Fruit fly (Drosophila melanogaster) whole organism, embryonic: ENCODE data around the gene QIL1.

Experiments
- Bgb ChIP-seq: fragments of 200-800 bp; sonication (Bioruptor generic); IDR thresholded peaks from 2 replicates; pipeline ENCODE4 v1.3.6; 2022; ENCODE audit warnings: missing biosample characterization, missing genetic modification characterization; ENCODE audit not compliant: partially characterized antibody
- CG10267 ChIP-seq: fragments of 200-800 bp; sonication (Bioruptor generic); optimal IDR thresholded peaks from 2 replicates; lab custom pipeline; 2018; ENCODE audit warnings: missing biosample characterization, mild to moderate bottlenecking, missing genetic modification characterization, moderate library complexity
- CG11093 ChIP-seq: fragments of 200-800 bp; sonication (Bioruptor generic); IDR thresholded peaks from 3 replicates; pipeline ENCODE4 v1.3.6; 2022; ENCODE audit warnings: missing biosample characterization, missing genetic modification characterization
- CG11504 ChIP-seq: fragments of 200-800 bp; sonication (Bioruptor generic); optimal IDR thresholded peaks from 3 replicates; lab custom pipeline; 2019; ENCODE audit warnings: missing biosample characterization, mild to moderate bottlenecking, missing genetic modification characterization, moderate library complexity
- CG1233 ChIP-seq: fragments of 200-800 bp; sonication (Bioruptor generic); optimal IDR thresholded peaks from 4 replicates; lab custom pipeline; 2018; ENCODE audit warnings: missing biosample characterization, mild to moderate bottlenecking, missing genetic modification characterization
- CG12391 ChIP-seq: fragments of 200-800 bp; sonication (Bioruptor generic); optimal IDR thresholded peaks from 3 replicates; lab custom pipeline; 2018; ENCODE audit warnings: missing biosample characterization, mild to moderate bottlenecking, missing genetic modification characterization, moderate library complexity
- CG12659 ChIP-seq: fragments of 200-800 bp; sonication (Bioruptor generic); optimal IDR thresholded peaks from 3 replicates; lab custom pipeline; 2017; ENCODE audit warnings: mild to moderate bottlenecking, missing biosample characterization, missing genetic modification reagents, missing genetic modification characterization
- CG15514 ChIP-seq: fragments of 200-800 bp; sonication (Bioruptor generic); optimal IDR thresholded peaks from 3 replicates; lab custom pipeline; 2017; ENCODE audit warnings: missing biosample characterization, missing genetic modification characterization, mild to moderate bottlenecking, moderate library complexity, missing genetic modification reagents
- CG15601 ChIP-seq: fragments of 200-800 bp; sonication (Bioruptor generic); optimal IDR thresholded peaks from 3 replicates; lab custom pipeline; 2019; ENCODE audit warnings: missing biosample characterization, mild to moderate bottlenecking, missing genetic modification characterization, moderate library complexity
- CG2116 ChIP-seq: fragments of 200-800 bp; sonication (Bioruptor generic); optimal IDR thresholded peaks from 3 replicates; lab custom pipeline; 2018; ENCODE audit warnings: missing biosample characterization, mild to moderate bottlenecking, missing genetic modification characterization
- CG2875 ChIP-seq: fragments of 200-800 bp; sonication (Bioruptor generic); optimal IDR thresholded peaks from 2 replicates; lab custom pipeline; 2017; ENCODE audit warnings: missing biosample characterization, mild to moderate bottlenecking, missing genetic modification characterization, missing genetic modification reagents
- CG3281 ChIP-seq: fragments of 200-800 bp; sonication (Bioruptor generic); optimal IDR thresholded peaks from 3 replicates; lab custom pipeline; 2017; ENCODE audit warnings: missing biosample characterization, mild to moderate bottlenecking, missing genetic modification characterization
- CG34376 ChIP-seq: fragments of 200-800 bp; sonication (Bioruptor generic); optimal IDR thresholded peaks from 2 replicates; lab custom pipeline; 2018; ENCODE audit warnings: missing biosample characterization, mild to moderate bottlenecking, missing genetic modification characterization
- CG3847 ChIP-seq: fragments of 200-800 bp; sonication (Bioruptor generic); IDR thresholded peaks from 2 replicates; pipeline ENCODE4 v1.3.6; 2022; ENCODE audit warnings: missing biosample characterization, missing genetic modification characterization
- CG3995 ChIP-seq: fragments of 200-800 bp; sonication (Bioruptor generic); optimal IDR thresholded peaks from 3 replicates; lab custom pipeline; 2016; ENCODE audit warnings: missing biosample characterization, missing genetic modification characterization
- CG7357 ChIP-seq: fragments of 200-800 bp; sonication (Bioruptor generic); IDR thresholded peaks from 3 replicates; pipeline ENCODE4 v1.3.6; 2022; ENCODE audit warnings: missing biosample characterization, missing genetic modification characterization
- CG7963 ChIP-seq: fragments of 200-800 bp; sonication (Bioruptor generic); IDR thresholded peaks from 3 replicates; pipeline ENCODE4 v1.3.6; 2022; ENCODE audit warnings: missing biosample characterization, missing genetic modification characterization; ENCODE audit not compliant: partially characterized antibody
- CG7987 ChIP-seq: fragments of 200-800 bp; sonication (Bioruptor generic); optimal IDR thresholded peaks from 2 replicates; lab custom pipeline; 2018; ENCODE audit warnings: missing biosample characterization, mild to moderate bottlenecking, missing genetic modification characterization, moderate library complexity
- CG8290 ChIP-seq, 3 experiments: fragments of 200-800 bp; sonication (Bioruptor generic); optimal IDR thresholded peaks; 2 replicates each; lab custom pipeline; 2016 to 2019; ENCODE audit warnings: missing biosample characterization in 3 of 3, missing genetic modification characterization in 3 of 3, mild to moderate bottlenecking in 2 of 3, moderate library complexity in 1 of 3
- CG8388 ChIP-seq: fragments of 200-800 bp; sonication (Bioruptor generic); optimal IDR thresholded peaks from 2 replicates; lab custom pipeline; 2019; ENCODE audit warnings: missing biosample characterization, mild to moderate bottlenecking, missing genetic modification characterization, moderate library complexity
- CG8924 ChIP-seq: fragments of 200-800 bp; optimal IDR thresholded peaks from 3 replicates; lab custom pipeline; 2019; ENCODE audit warnings: missing biosample characterization, mild to moderate bottlenecking, missing genetic modification characterization, moderate library complexity
- CoRest ChIP-seq: fragments of 200-800 bp; sonication (Bioruptor generic); optimal IDR thresholded peaks from 3 replicates; lab custom pipeline; 2018; ENCODE audit warnings: missing biosample characterization, mild to moderate bottlenecking, missing genetic modification characterization, moderate library complexity
- Dll ChIP-seq: fragments of 200-800 bp; sonication (Bioruptor generic); IDR thresholded peaks from 4 replicates; pipeline ENCODE4 v1.3.6; 2022; ENCODE audit warnings: missing biosample characterization, missing genetic modification characterization; ENCODE audit not compliant: partially characterized antibody
- Dref ChIP-seq: fragments of 200-800 bp; sonication (Bioruptor generic); IDR thresholded peaks from 2 replicates; pipeline ENCODE4 v1.3.6; 2022; ENCODE audit warnings: missing biosample characterization, missing genetic modification characterization
- H2.0 ChIP-seq: fragments of 200-800 bp; sonication (Bioruptor generic); IDR thresholded peaks from 2 replicates; pipeline ENCODE4 v1.3.6; 2022; ENCODE audit warnings: missing biosample characterization, missing genetic modification characterization
- HLH4C ChIP-seq: fragments of 200-800 bp; sonication (Bioruptor generic); IDR thresholded peaks from 3 replicates; pipeline ENCODE4 v1.3.6; 2022; ENCODE audit warnings: missing biosample characterization, missing genetic modification characterization; ENCODE audit not compliant: partially characterized antibody
- Hmr ChIP-seq: fragments of 200-800 bp; sonication (Bioruptor generic); optimal IDR thresholded peaks from 3 replicates; lab custom pipeline; 2017; ENCODE audit warnings: mild to moderate bottlenecking, missing biosample characterization, missing genetic modification reagents, missing genetic modification characterization
- Lhr ChIP-seq: fragments of 200-800 bp; sonication (Bioruptor generic); optimal IDR thresholded peaks from 3 replicates; lab custom pipeline; 2017; ENCODE audit warnings: mild to moderate bottlenecking, missing biosample characterization, missing genetic modification reagents, missing genetic modification characterization
- Meics ChIP-seq: fragments of 200-800 bp; sonication (Bioruptor generic); optimal IDR thresholded peaks from 2 replicates; lab custom pipeline; 2017; ENCODE audit warnings: missing biosample characterization, mild to moderate bottlenecking, missing genetic modification characterization
- Myb ChIP-seq: fragments of 200-800 bp; sonication (Bioruptor generic); optimal IDR thresholded peaks from 2 replicates; lab custom pipeline; 2016; ENCODE audit warnings: missing biosample characterization, missing genetic modification characterization
- Oli ChIP-seq: fragments of 200-800 bp; sonication (Bioruptor generic); optimal IDR thresholded peaks from 2 replicates; lab custom pipeline; 2018; ENCODE audit warnings: missing biosample characterization, mild to moderate bottlenecking, missing genetic modification characterization, moderate library complexity
- Pdp1 ChIP-seq, 2 experiments: fragments of 200-800 bp; sonication (Bioruptor generic); optimal IDR thresholded peaks; 3 replicates each; lab custom pipeline; 2016; ENCODE audit warnings: missing biosample characterization in 2 of 2, missing genetic modification characterization in 2 of 2, mild to moderate bottlenecking in 1 of 2, moderate library complexity in 1 of 2
- Six4 ChIP-seq: fragments of 200-800 bp; sonication (Bioruptor generic); optimal IDR thresholded peaks from 2 replicates; lab custom pipeline; 2016; ENCODE audit warnings: missing biosample characterization, missing genetic modification characterization
- Sry-δ ChIP-seq: fragments of 200-800 bp; sonication (Bioruptor generic); optimal IDR thresholded peaks from 2 replicates; lab custom pipeline; 2016; ENCODE audit warnings: missing biosample characterization, missing genetic modification characterization
- dan ChIP-seq: fragments of 200-800 bp; sonication (Bioruptor generic); IDR thresholded peaks from 2 replicates; pipeline ENCODE4 v1.3.6; 2022; ENCODE audit warnings: missing biosample characterization, missing genetic modification characterization
- gfzf ChIP-seq: fragments of 200-800 bp; sonication (Bioruptor generic); optimal IDR thresholded peaks from 2 replicates; lab custom pipeline; 2016; ENCODE audit warnings: missing biosample characterization, mild to moderate bottlenecking, missing genetic modification characterization, moderate library complexity
- grau ChIP-seq: fragments of 200-800 bp; optimal IDR thresholded peaks from 3 replicates; lab custom pipeline; 2019; ENCODE audit warnings: missing biosample characterization, mild to moderate bottlenecking, missing genetic modification characterization, moderate library complexity
- jigr1 ChIP-seq: fragments of 200-800 bp; sonication (Bioruptor generic); IDR thresholded peaks from 3 replicates; pipeline ENCODE4 v1.3.6; 2022; ENCODE audit warnings: missing biosample characterization, missing genetic modification characterization
- lmd ChIP-seq: fragments of 200-800 bp; sonication (Bioruptor generic); IDR thresholded peaks from 2 replicates; pipeline ENCODE4 v1.3.6; 2022; ENCODE audit warnings: missing biosample characterization, missing genetic modification characterization
- odd ChIP-seq: fragments of 200-800 bp; sonication (Bioruptor generic); optimal IDR thresholded peaks from 2 replicates; lab custom pipeline; 2017; ENCODE audit warnings: missing biosample characterization, mild to moderate bottlenecking, missing genetic modification characterization
- phol ChIP-seq: fragments of 200-800 bp; sonication (Bioruptor generic); optimal IDR thresholded peaks from 3 replicates; lab custom pipeline; 2018; ENCODE audit warnings: missing biosample characterization, mild to moderate bottlenecking, missing genetic modification characterization, moderate library complexity
- pzg ChIP-seq: fragments of 200-800 bp; sonication (Bioruptor generic); optimal IDR thresholded peaks from 3 replicates; lab custom pipeline; 2018; ENCODE audit warnings: missing biosample characterization, mild to moderate bottlenecking, missing genetic modification characterization, moderate library complexity
- row ChIP-seq: fragments of 200-800 bp; sonication (Bioruptor generic); IDR thresholded peaks from 3 replicates; pipeline ENCODE4 v1.3.6; 2022; ENCODE audit warnings: missing biosample characterization, missing genetic modification characterization
- sd ChIP-seq: fragments of 200-800 bp; sonication (Bioruptor generic); optimal IDR thresholded peaks from 3 replicates; lab custom pipeline; 2018; ENCODE audit warnings: missing biosample characterization, mild to moderate bottlenecking, missing genetic modification characterization, moderate library complexity
- sens ChIP-seq: fragments of 200-800 bp; sonication (Bioruptor generic); peaks from one replicate; lab custom pipeline; 2016; ENCODE audit warnings: missing biosample characterization, missing genetic modification characterization
- stwl ChIP-seq: fragments of 200-800 bp; sonication (Bioruptor generic); optimal IDR thresholded peaks from 3 replicates; lab custom pipeline; 2018; ENCODE audit warnings: missing biosample characterization, mild to moderate bottlenecking, missing genetic modification characterization, moderate library complexity
- trem ChIP-seq: fragments of 200-800 bp; optimal IDR thresholded peaks from 3 replicates; lab custom pipeline; 2019; ENCODE audit warnings: missing biosample characterization, mild to moderate bottlenecking, missing genetic modification characterization, moderate library complexity
- tx ChIP-seq: fragments of 200-800 bp; sonication (Bioruptor generic); optimal IDR thresholded peaks from 2 replicates; lab custom pipeline; 2016; ENCODE audit warnings: missing biosample characterization, missing genetic modification characterization
- zen2 ChIP-seq: fragments of 200-800 bp; sonication (Bioruptor generic); IDR thresholded peaks from 3 replicates; pipeline ENCODE4 v1.3.6; 2022; ENCODE audit warnings: missing biosample characterization, missing genetic modification characterization; ENCODE audit not compliant: partially characterized antibody

The QIL1 gene

dm6 chr3L:17465804-17466203, at the start of gene QIL1 (continued):
- TF ChIP-seq gfzf (GFP tag; lab: Kevin White, UChicago) (peak; percentile 94), CG34376 (GFP tag; lab: Kevin White, UChicago) (no peak), CG3847 (GFP tag; lab: Robert Waterston, UW) (peak; percentile 63), CG11504 (peak; percentile 35), Six4 (GFP tag; lab: Kevin White, UChicago) (no peak), CG3995 (GFP tag; lab: Kevin White, UChicago) (no peak), phol (tag; lab: Kevin White, UChicago) (peak; percentile 49), CG15514 (GFP tag; lab: Kevin White, UChicago) (peak; percentile 65), row (0 out of 3 replicates have a peak, but pooled peaks have one; percentile 10), trem (tag; lab: Kevin White, UChicago) (peak; percentile 77), pzg (GFP tag; lab: Kevin White, UChicago) (peak; percentile 90), CG11093 (no peak), HLH4C (GFP tag; lab: Robert Waterston, UW) (no peak), stwl (tag; lab: Kevin White, UChicago) (peak; percentile 85), Lhr (peak; percentile 83), lmd (no peak), CG8388 (GFP tag; lab: Kevin White, UChicago) (no peak), CG7357 (GFP tag; lab: Robert Waterston, UW) (no peak), CG8924 (tag; lab: Kevin White, UChicago) (peak; percentile 28), Dref (peak; percentile 44; the same call in 1 of the 2 replicates), Bgb (peak; percentile 33; the same call in 1 of the 2 replicates), tx (GFP tag; lab: Kevin White, UChicago) (no peak), CG2116 (GFP tag; lab: Kevin White, UChicago) (peak; percentile 59), grau (tag; lab: Kevin White, UChicago) (peak; percentile 29), dan (GFP tag; lab: Robert Waterston, UW) (no peak), Oli (tag; lab: Kevin White, UChicago) (no peak), CG3281 (GFP tag; lab: Kevin White, UChicago) (no peak), CG10267 (tag; lab: Kevin White, UChicago) (peak; percentile 54), Pdp1 (GFP tag; optimal IDR thresholded peaks at IDR 0.05; lab: Kevin White, UChicago) (peak in 1 of 2 experiments; percentile 94), jigr1 (GFP tag; lab: Robert Waterston, UW) (peak; percentile 51; the same call in 1 of the 3 replicates), Dll (GFP tag; lab: Robert Waterston, UW) (no peak), CG8290 (GFP tag; optimal IDR thresholded peaks at IDR 0.05; lab: Kevin White, UChicago) (peak; percentile 44), CG8290 (tag; optimal IDR thresholded peaks at IDR 0.05; lab: Kevin White, UChicago) (peak in 1 of 2 experiments; percentile 33), odd (GFP tag; lab: Kevin White, UChicago) (no peak), CG1233 (GFP tag; lab: Kevin White, UChicago) (no peak), CG7987 (no peak), zen2 (GFP tag; lab: Robert Waterston, UW) (no peak), CG7963 (no peak), Sry-δ (GFP tag; lab: Kevin White, UChicago) (peak; percentile 31), sens (GFP tag; lab: Kevin White, UChicago) (peak; percentile 67), Meics (GFP tag; lab: Kevin White, UChicago) (no peak), CoRest (tag; lab: Kevin White, UChicago) (peak; percentile 42), CG12391 (tag; lab: Kevin White, UChicago) (peak; percentile 27), Hmr (GFP tag; lab: Kevin White, UChicago) (peak; percentile 43), CG15601 (tag; lab: Kevin White, UChicago) (peak; percentile 35), CG2875 (no peak), H2.0 (GFP tag; lab: Robert Waterston, UW) (no peak), Myb (GFP tag; lab: Kevin White, UChicago) (peak; percentile 26), CG12659 (GFP tag; lab: Kevin White, UChicago) (peak; percentile 47), sd (tag; lab: Kevin White, UChicago) (peak; percentile 52)
